Worm (Caenorhabditis elegans) whole organism, late embryonic: ENCODE data around the gene srsx-8.

Source experiments
- Y22D7AL.16 ChIP-seq: sonication (generic microtip); optimal IDR thresholded peaks from 2 replicates; lab custom pipeline; 2016; ENCODE audit warnings: missing genetic modification characterization, missing compliant biosample characterization
- ceh-14 ChIP-seq: sonication (generic microtip); optimal IDR thresholded peaks from 2 replicates; lab custom pipeline; 2016; ENCODE audit warnings: missing genotype, missing genetic modification characterization, missing compliant biosample characterization
- ceh-31 ChIP-seq: sonication (generic microtip); optimal IDR thresholded peaks from 2 replicates; lab custom pipeline; 2016; ENCODE audit warnings: missing genetic modification characterization, missing compliant biosample characterization
- che-1 ChIP-seq: sonication (generic microtip); optimal IDR thresholded peaks from 2 replicates; lab custom pipeline; 2016; ENCODE audit warnings: mild to moderate bottlenecking, missing genetic modification characterization, missing compliant biosample characterization
- gmeb-2 ChIP-seq: sonication (generic microtip); optimal IDR thresholded peaks from 2 replicates; lab custom pipeline; 2016; ENCODE audit warnings: missing genetic modification characterization, inconsistent platforms, missing compliant biosample characterization
- nfya-1 ChIP-seq: sonication (generic microtip); optimal IDR thresholded peaks from 2 replicates; lab custom pipeline; 2017; ENCODE audit warnings: missing genetic modification characterization, mild to moderate bottlenecking, missing compliant biosample characterization, antibody characterized with exemption, moderate library complexity
- nhr-11 ChIP-seq: fragments of 150-350 bp; optimal IDR thresholded peaks from 2 replicates; lab custom pipeline; 2014; ENCODE audit warnings: missing biosample characterization, missing genetic modification characterization
- sox-2 ChIP-seq: fragments of 200-800 bp; sonication (Bioruptor generic); IDR thresholded peaks from 2 replicates; pipeline ENCODE4 v1.3.6; 2022; ENCODE audit warnings: missing genetic modification reagents, missing genetic modification characterization, missing compliant biosample characterization
- tbx-7 ChIP-seq: sonication (generic microtip); optimal IDR thresholded peaks from 2 replicates; lab custom pipeline; 2016; ENCODE audit warnings: missing genotype, missing genetic modification characterization, missing compliant biosample characterization
- ttx-3 ChIP-seq: sonication (generic microtip); optimal IDR thresholded peaks from 2 replicates; lab custom pipeline; 2016; ENCODE audit warnings: missing genetic modification reagents, missing genetic modification characterization, missing compliant biosample characterization
- unc-3 ChIP-seq, 2 experiments: fragments of 200-800 bp in 1 of 2; sonication (Bioruptor generic) in 1 of 2; sonication (generic microtip) in 1 of 2; conservative IDR thresholded peaks in 1 of 2; optimal IDR thresholded peaks in 1 of 2; 2 replicates each; pipeline versions ENCODE4 v1.3.6 to Lab custom; 2016 to 2022; ENCODE audit warnings: missing compliant biosample characterization in 2 of 2, missing genetic modification characterization in 2 of 2, missing genetic modification reagents in 1 of 2
- unc-55 ChIP-seq: sonication (generic microtip); optimal IDR thresholded peaks from 2 replicates; lab custom pipeline; 2017; ENCODE audit warnings: missing biosample characterization, missing genetic modification reagents, missing genetic modification characterization

- TF ChIP-seq Y22D7AL.16 (tag; lab: Kevin White, UChicago) (no peak), nhr-11 (no peak), unc-55 (GFP tag; lab: Kevin White, UChicago) (no peak), tbx-7 (tag; lab: Kevin White, UChicago) (no peak), nfya-1 (tag; lab: Kevin White, UChicago) (no peak), ttx-3 (no peak), sox-2 (no peak), ceh-31 (no peak), gmeb-2 (tag; lab: Kevin White, UChicago) (no peak), che-1 (no peak), unc-3 (GFP tag; conservative IDR thresholded peaks at IDR 0.05; lab: Robert Waterston, UW) (no peak), unc-3 (tag; optimal IDR thresholded peaks at IDR 0.05; lab: Kevin White, UChicago) (no peak), ceh-14 (tag; lab: Kevin White, UChicago) (no peak)
These were observed at the start of gene srsx-8 for ce11 chrV:1553004-1553403.
